Fruit fly (Drosophila melanogaster) whole organism, wandering third instar larva: ENCODE data around the gene CG1208.

Source experiments
- CrebA ChIP-seq: fragments of 200-800 bp; sonication (Bioruptor generic); optimal IDR thresholded peaks from 2 replicates; lab custom pipeline; 2016; ENCODE audit warnings: missing biosample characterization, mild to moderate bottlenecking, missing genetic modification characterization, borderline replicate concordance
- Dfd ChIP-seq: fragments of >200 bp; optimal IDR thresholded peaks from 2 replicates; lab custom pipeline; 2017; ENCODE audit warnings: missing biosample characterization, missing genetic modification characterization
- HLH106 ChIP-seq: fragments of 200-800 bp; optimal IDR thresholded peaks from 3 replicates; lab custom pipeline; 2019; ENCODE audit warnings: missing biosample characterization, mild to moderate bottlenecking, missing genetic modification characterization, moderate library complexity
- Hr83 ChIP-seq: fragments of 200-300 bp; sonication (Bioruptor generic); optimal IDR thresholded peaks from 2 replicates; lab custom pipeline; 2016; ENCODE audit warnings: missing biosample characterization, mild to moderate bottlenecking, missing genetic modification characterization, moderate library complexity; ENCODE audit not compliant: poor library complexity, severe bottlenecking
- Mio ChIP-seq: sonication (Bioruptor generic); optimal IDR thresholded peaks from 2 replicates; lab custom pipeline; 2016; ENCODE audit warnings: missing biosample characterization, missing genetic modification characterization
- Rel ChIP-seq, 2 experiments: fragments of 200-800 bp; sonication (Bioruptor generic) in 1 of 2; optimal IDR thresholded peaks; 2 replicates in 1 of 2; 3 replicates in 1 of 2; lab custom pipeline; 2016 to 2019; ENCODE audit warnings: mild to moderate bottlenecking in 2 of 2, missing biosample characterization in 2 of 2, missing genetic modification characterization in 2 of 2, moderate library complexity in 1 of 2
- Vsx2 ChIP-seq: fragments of 200-300, 225-300 bp; sonication (Bioruptor generic); optimal IDR thresholded peaks from 2 replicates; lab custom pipeline; 2018; ENCODE audit warnings: missing biosample characterization, missing genetic modification characterization; ENCODE audit not compliant: partially characterized antibody
- brk ChIP-seq: fragments of 200-800 bp; sonication (Bioruptor generic); optimal IDR thresholded peaks from 2 replicates; lab custom pipeline; 2016; ENCODE audit warnings: missing biosample characterization, mild to moderate bottlenecking, missing genetic modification characterization
- foxo ChIP-seq, 2 experiments: fragments of 200-800 bp; sonication (Bioruptor generic); optimal IDR thresholded peaks; 2 replicates in 1 of 2; 3 replicates in 1 of 2; lab custom pipeline; 2016 to 2017; ENCODE audit warnings: missing biosample characterization in 2 of 2, missing genetic modification characterization in 2 of 2

The CG1208 gene

dm6 chr3R:5871393-5871792, 40.0 kb downstream of the CG1208 start:
- no peak for TF ChIP-seq HLH106 (tag; lab: Kevin White, UChicago)
- TF ChIP-seq foxo (GFP tag; optimal IDR thresholded peaks at IDR 0.05; lab: Kevin White, UChicago): peak in 1 of 2 experiments; percentile 5

- TF ChIP-seq Vsx2 (GFP tag; lab: Kevin White, UChicago): no peak
- no peak for TF ChIP-seq Mio (GFP tag; lab: Kevin White, UChicago)
- no peak for TF ChIP-seq Rel (GFP tag; optimal IDR thresholded peaks at IDR 0.05; lab: Kevin White, UChicago)
- no peak for TF ChIP-seq Rel (tag; optimal IDR thresholded peaks at IDR 0.05; lab: Kevin White, UChicago)
- TF ChIP-seq Dfd (GFP tag; lab: Kevin White, UChicago): peak; percentile 95
- TF ChIP-seq brk: no peak
- TF ChIP-seq Hr83 (GFP tag; lab: Kevin White, UChicago): no peak
- TF ChIP-seq, all 38 proteins: peak for 1
Observed at dm6 chr3R:5877367-5877766, 45.9 kb downstream of the CG1208 start.

- TF ChIP-seq CrebA: no peak
Observed at dm6 chr3R:5881308-5881707, 49.9 kb downstream of the CG1208 start.
